Worm (Caenorhabditis elegans): ENCODE measurements around the gene fmil-1.

fmil-1 gene

DNA sequence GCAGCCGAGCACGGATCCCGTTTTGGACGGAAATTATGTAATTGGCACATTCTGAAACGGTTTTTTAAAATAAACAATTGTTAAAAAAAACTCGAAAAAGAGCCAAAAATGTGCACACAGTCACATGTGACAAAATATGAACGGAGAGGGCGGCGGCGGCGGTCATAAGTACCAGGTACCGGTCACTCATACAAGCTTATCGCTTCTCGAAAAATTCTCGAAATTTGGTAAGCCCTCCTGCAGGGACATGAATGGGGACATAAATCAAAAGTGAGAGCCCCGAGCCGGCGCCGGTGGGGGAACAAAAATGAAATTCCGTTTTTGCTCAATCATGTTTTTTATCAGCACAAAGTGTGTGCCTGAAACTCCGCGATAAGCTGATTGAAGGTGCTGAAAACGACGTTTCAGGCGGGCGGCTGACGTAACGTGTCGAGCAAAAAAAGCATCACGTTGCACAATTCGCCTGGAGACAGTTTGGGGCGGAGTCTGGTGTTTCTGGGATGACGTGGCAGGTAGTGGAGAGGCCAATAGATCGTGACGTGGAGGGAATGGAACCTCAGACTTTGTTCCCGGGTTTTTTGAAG is 55.4 kb downstream of the fmil-1 start, which contains the start of gene ltah-1.2 (continued):
- TF ChIP-seq tag-97 (GFP tag; IDR thresholded peaks at IDR 0.05) (no peak), lir-3 (tag; optimal IDR thresholded peaks at IDR 0.05) (no peak), T20F7.1 (GFP tag; optimal IDR thresholded peaks at IDR 0.05) (no peak), nhr-76 (tag; optimal IDR thresholded peaks at IDR 0.05) (no peak), pha-4 (GFP tag; IDR thresholded peaks at IDR 0.05) (no peak), pha-4 (tag; optimal IDR thresholded peaks at IDR 0.05) (no peak), ztf-11 (tag; optimal IDR thresholded peaks at IDR 0.05) (no peak), F44E2.7 (GFP tag; IDR thresholded peaks at IDR 0.05) (no peak), nhr-11 (tag; optimal IDR thresholded peaks at IDR 0.05) (no peak), Y48G9A.11 (GFP tag; IDR thresholded peaks at IDR 0.05) (no peak), ceh-62 (tag; optimal IDR thresholded peaks at IDR 0.05) (no peak), fos-1 (tag; optimal IDR thresholded peaks at IDR 0.05) (no peak), ctbp-1 (GFP tag; IDR thresholded peaks at IDR 0.05) (peak; percentile 40; the same call in 1 of the 2 replicates)

DNA sequence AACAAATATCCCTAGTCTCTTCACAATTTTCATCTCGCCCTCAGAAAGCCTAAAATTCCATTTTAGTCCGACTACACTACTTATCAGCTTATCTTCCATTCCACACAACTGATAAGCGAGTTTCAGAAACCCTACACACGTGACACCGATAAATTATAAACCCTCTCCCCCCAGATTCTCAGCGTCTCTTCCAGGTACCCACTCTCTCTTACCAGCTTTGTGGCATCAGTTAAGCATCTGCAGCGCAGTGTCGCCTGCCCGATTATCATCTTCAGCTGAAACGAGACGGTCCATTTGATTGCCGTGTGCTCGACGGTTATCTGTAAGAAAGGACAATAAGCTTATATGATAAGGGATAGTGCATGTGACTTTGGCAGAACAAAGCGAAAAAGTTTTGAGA is 56.7 kb downstream of the fmil-1 start:
- TF ChIP-seq lsy-2 (tag; optimal IDR thresholded peaks at IDR 0.05) (peak in 1 of 2 experiments; percentile 10), daf-16 (GFP tag; optimal IDR thresholded peaks at IDR 0.05) (peak in 1 of 2 experiments; percentile 71), daf-16 (tag; optimal IDR thresholded peaks at IDR 0.05) (peak; percentile 79), snpc-1.2 (GFP tag; IDR thresholded peaks at IDR 0.05) (no peak), arid-1 (GFP tag; conservative IDR thresholded peaks at IDR 0.05) (no peak), zip-2 (tag; optimal IDR thresholded peaks at IDR 0.05) (no peak), tra-1 (GFP tag; IDR thresholded peaks at IDR 0.05) (peak; percentile 82), nhr-6 (tag; optimal IDR thresholded peaks at IDR 0.05) (no peak), daf-8 (GFP tag; IDR thresholded peaks at IDR 0.05) (no peak), nhr-11 (tag; optimal IDR thresholded peaks at IDR 0.05) (no peak), madf-9 (GFP tag; conservative IDR thresholded peaks at IDR 0.05) (no peak), zip-11 (GFP tag; IDR thresholded peaks at IDR 0.05) (no peak), pha-4 (GFP tag; IDR thresholded peaks at IDR 0.05) (peak; percentile 68; the same call in 1 of the 2 replicates), pha-4 (tag; optimal IDR thresholded peaks at IDR 0.05) (no peak), ztf-11 (tag; optimal IDR thresholded peaks at IDR 0.05) (no peak), F49E8.2 (tag; optimal IDR thresholded peaks at IDR 0.05; ENCODE audit: borderline replicate concordance) (no peak), lin-39 (tag; optimal IDR thresholded peaks at IDR 0.05) (no peak), ama-1 (optimal IDR thresholded peaks at IDR 0.05) (no peak), T26A8.4 (GFP tag; IDR thresholded peaks at IDR 0.05) (peak; percentile 64; the same call in 1 of the 2 replicates), jun-1 (tag; optimal IDR thresholded peaks at IDR 0.05) (peak; percentile 55), Y75B8A.6 (GFP tag; IDR thresholded peaks at IDR 0.05) (no peak), egl-43 (GFP tag; IDR thresholded peaks at IDR 0.05) (no peak), cey-2 (tag; optimal IDR thresholded peaks at IDR 0.05; ENCODE audit: borderline replicate concordance, insufficient read depth) (no peak), hmg-1.1 (GFP tag; IDR thresholded peaks at IDR 0.05) (no peak), zfp-2 (tag; optimal IDR thresholded peaks at IDR 0.05) (no peak), nhr-25 (tag; optimal IDR thresholded peaks at IDR 0.05; ENCODE audit: borderline replicate concordance, insufficient read depth) (no peak), ceh-44 (GFP tag; IDR thresholded peaks at IDR 0.05) (no peak), D1046.2 (GFP tag; IDR thresholded peaks at IDR 0.05) (no peak), ceh-82 (tag; optimal IDR thresholded peaks at IDR 0.05) (no peak), zag-1 (tag; optimal IDR thresholded peaks at IDR 0.05) (no peak), zfp-3 (GFP tag; conservative IDR thresholded peaks at IDR 0.05) (no peak), skn-1 (tag; optimal IDR thresholded peaks at IDR 0.05) (no peak), dmd-9 (GFP tag; IDR thresholded peaks at IDR 0.05) (no peak), hif-1 (tag; optimal IDR thresholded peaks at IDR 0.05) (peak in 1 of 2 experiments; percentile 17), ces-1 (GFP tag; optimal IDR thresholded peaks at IDR 0.05) (no peak), lin-13 (GFP tag; optimal IDR thresholded peaks at IDR 0.05) (no peak), tag-97 (GFP tag; IDR thresholded peaks at IDR 0.05) (no peak), aha-1 (tag) (no peak), duxl-1 (tag; optimal IDR thresholded peaks at IDR 0.05; ENCODE audit: poor library complexity) (no peak), unc-39 (tag; optimal IDR thresholded peaks at IDR 0.05) (no peak), spr-1 (tag; optimal IDR thresholded peaks at IDR 0.05) (peak; percentile 39), ZK337.2 (GFP tag; IDR thresholded peaks at IDR 0.05) (no peak)
